Worm (Caenorhabditis elegans) whole organism, early embryonic: Measurements from ENCODE around the gene C33F10.12.

Experiments
- B0310.2 ChIP-seq: sonication (generic microtip); optimal IDR thresholded peaks from 2 replicates; lab custom pipeline; 2016; ENCODE audit warnings: mild to moderate bottlenecking, missing genetic modification characterization, missing compliant biosample characterization
- F13C5.2 ChIP-seq: sonication (generic microtip); optimal IDR thresholded peaks from 2 replicates; lab custom pipeline; 2017; ENCODE audit warnings: mild to moderate bottlenecking, missing genetic modification characterization, inconsistent platforms, missing compliant biosample characterization
- aly-1 ChIP-seq: sonication (generic microtip); optimal IDR thresholded peaks from 2 replicates; lab custom pipeline; 2016; ENCODE audit warnings: missing genetic modification characterization, missing compliant biosample characterization
- ama-1 ChIP-seq: fragments of 150-350 bp; optimal IDR thresholded peaks from 2 replicates; lab custom pipeline; 2014
- ceh-13 ChIP-seq: fragments of 200-800 bp; sonication (Bioruptor generic); optimal IDR thresholded peaks from 2 replicates; lab custom pipeline; 2018; ENCODE audit warnings: mild to moderate bottlenecking, missing genetic modification characterization, missing compliant biosample characterization
- ceh-36 ChIP-seq: sonication (generic microtip); optimal IDR thresholded peaks from 2 replicates; lab custom pipeline; 2016; ENCODE audit warnings: missing genetic modification characterization, inconsistent platforms, missing compliant biosample characterization
- ets-7 ChIP-seq: sonication (generic microtip); optimal IDR thresholded peaks from 2 replicates; lab custom pipeline; 2016; ENCODE audit warnings: missing genotype, missing genetic modification characterization, missing compliant biosample characterization
- flt-1 ChIP-seq: fragments of 200-800 bp; sonication (Bioruptor generic); IDR thresholded peaks from 2 replicates; pipeline ENCODE4 v1.3.6; 2022; ENCODE audit warnings: missing genetic modification characterization, missing compliant biosample characterization
- hmbx-1 ChIP-seq: sonication (generic microtip); optimal IDR thresholded peaks from 2 replicates; lab custom pipeline; 2016; ENCODE audit warnings: mild to moderate bottlenecking, missing genetic modification characterization, missing compliant biosample characterization
- hmg-4 ChIP-seq: fragments of 200-800 bp; sonication (Bioruptor generic); optimal IDR thresholded peaks from 2 replicates; lab custom pipeline; 2018; ENCODE audit warnings: mild to moderate bottlenecking, missing genetic modification characterization, missing compliant biosample characterization
- hnd-1 ChIP-seq: sonication (generic microtip); optimal IDR thresholded peaks from 2 replicates; lab custom pipeline; 2016; ENCODE audit warnings: missing genetic modification characterization, missing compliant biosample characterization
- pes-1 ChIP-seq: fragments of 200-800 bp; sonication (Bioruptor generic); IDR thresholded peaks from 2 replicates; pipeline ENCODE4 v1.3.6; 2022; ENCODE audit warnings: missing genetic modification reagents, missing genetic modification characterization, missing compliant biosample characterization
- scrt-1 ChIP-seq: fragments of 200-800 bp; sonication (Bioruptor generic); IDR thresholded peaks from 2 replicates; pipeline ENCODE4 v1.3.6; 2022; ENCODE audit warnings: missing genetic modification characterization, missing compliant biosample characterization
- sea-1 ChIP-seq: fragments of 200-800 bp; sonication (Bioruptor generic); conservative IDR thresholded peaks from 2 replicates; pipeline ENCODE4 v1.3.6; 2022; ENCODE audit warnings: missing genetic modification characterization, missing compliant biosample characterization
- tbx-11 ChIP-seq: fragments of 200-800 bp; sonication (Bioruptor generic); IDR thresholded peaks from 2 replicates; pipeline ENCODE4 v1.3.6; 2022; ENCODE audit warnings: missing genetic modification characterization, missing compliant biosample characterization
- tbx-37 ChIP-seq: fragments of 200-800 bp; sonication (Bioruptor generic); conservative IDR thresholded peaks from 2 replicates; pipeline ENCODE4 v1.3.6; 2022; ENCODE audit warnings: missing genetic modification reagents, missing genetic modification characterization, missing compliant biosample characterization
- tra-4 ChIP-seq: sonication (generic microtip); optimal IDR thresholded peaks from 2 replicates; lab custom pipeline; 2017; ENCODE audit warnings: missing genetic modification characterization, missing compliant biosample characterization

C33F10.12 gene

DNA sequence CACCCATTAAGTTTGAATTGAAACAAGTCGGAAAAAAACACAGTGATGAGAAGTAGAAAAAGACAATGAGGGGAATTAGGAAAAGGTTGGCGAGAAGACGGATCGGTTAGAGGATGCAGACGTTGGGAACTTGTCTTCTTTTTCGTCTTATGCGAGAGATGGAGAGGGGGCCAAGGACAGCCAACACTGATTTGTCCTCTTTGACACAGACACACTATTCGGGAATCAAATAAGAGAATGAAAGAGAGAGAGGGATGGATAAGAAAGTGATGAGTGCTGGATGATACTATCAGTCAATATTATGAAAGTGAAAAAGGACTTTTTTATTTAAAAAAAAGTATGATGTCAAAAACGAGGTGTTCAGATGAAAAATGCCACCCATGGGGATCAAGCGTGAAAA is 15.8 kb downstream of the C33F10.12 start, which contains the start of gene lact-5:
lact-5 (minus strand) TSS at position 1 of the 400 bp plus-strand sequence.
- TF ChIP-seq tbx-11: no peak
- no peak for TF ChIP-seq hmg-4 (GFP tag; lab: Kevin White, UChicago)
- no peak for TF ChIP-seq tbx-37 (GFP tag; lab: Robert Waterston, UW)
- no peak for TF ChIP-seq F13C5.2
- no peak for TF ChIP-seq hmbx-1 (tag; lab: Kevin White, UChicago)
- TF ChIP-seq B0310.2 (tag; lab: Kevin White, UChicago): no peak
- TF ChIP-seq ets-7 (tag; lab: Kevin White, UChicago): no peak
- no peak for TF ChIP-seq flt-1 (GFP tag; lab: Robert Waterston, UW)
- no peak for TF ChIP-seq scrt-1
- TF ChIP-seq ceh-36 (tag; lab: Kevin White, UChicago): no peak
- TF ChIP-seq ceh-13: no peak
- TF ChIP-seq hnd-1 (tag; lab: Kevin White, UChicago): no peak
- TF ChIP-seq tra-4 (tag; lab: Kevin White, UChicago): no peak
- TF ChIP-seq pes-1: no peak
- no peak for TF ChIP-seq sea-1 (GFP tag; lab: Robert Waterston, UW)
- TF ChIP-seq ama-1 (lab: Kevin White, UChicago): no peak
- no peak for TF ChIP-seq aly-1

- TF ChIP-seq tra-4 (tag; lab: Kevin White, UChicago) (no peak), ama-1 (lab: Kevin White, UChicago) (no peak), hnd-1 (tag; lab: Kevin White, UChicago) (no peak), ceh-36 (tag; lab: Kevin White, UChicago) (no peak), hmg-4 (GFP tag; lab: Kevin White, UChicago) (no peak), aly-1 (no peak), F13C5.2 (no peak), hmbx-1 (tag; lab: Kevin White, UChicago) (no peak), ceh-13 (no peak), B0310.2 (tag; lab: Kevin White, UChicago) (no peak), sea-1 (GFP tag; lab: Robert Waterston, UW) (no peak), tbx-11 (no peak), ets-7 (tag; lab: Kevin White, UChicago) (no peak), pes-1 (no peak), flt-1 (GFP tag; lab: Robert Waterston, UW) (no peak), tbx-37 (GFP tag; lab: Robert Waterston, UW) (no peak)
Measured at ce11 chrII:4818780-4819179, 18.8 kb downstream of the C33F10.12 start.

DNA sequence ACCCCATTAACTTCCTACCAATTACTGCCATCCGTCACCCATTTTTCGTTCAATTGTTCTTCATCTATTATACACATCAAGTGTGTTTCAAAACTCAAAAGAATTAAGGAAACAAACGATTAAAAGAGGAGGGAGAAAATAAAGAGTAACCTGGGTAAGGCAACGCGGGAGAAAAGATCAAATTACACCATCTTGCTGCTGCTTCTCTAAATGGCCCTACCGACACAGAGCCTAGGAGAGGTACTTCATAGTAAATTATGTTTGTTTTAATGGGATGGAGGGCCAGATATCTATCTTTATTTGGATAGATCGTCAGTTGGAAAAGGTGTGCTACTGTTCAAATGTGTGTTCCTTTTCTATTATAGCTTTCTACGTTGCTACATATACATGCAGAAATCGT is 22.2 kb downstream of the C33F10.12 start:
- TF ChIP-seq sea-1 (GFP tag; lab: Robert Waterston, UW) (no peak), ets-7 (tag; lab: Kevin White, UChicago) (no peak), tra-4 (tag; lab: Kevin White, UChicago) (no peak), hnd-1 (tag; lab: Kevin White, UChicago) (no peak), tbx-37 (GFP tag; lab: Robert Waterston, UW) (no peak), hmbx-1 (tag; lab: Kevin White, UChicago) (no peak), ceh-36 (tag; lab: Kevin White, UChicago) (no peak), pes-1 (no peak), flt-1 (GFP tag; lab: Robert Waterston, UW) (no peak), ama-1 (lab: Kevin White, UChicago) (no peak), tbx-11 (no peak), scrt-1 (no peak), hmg-4 (GFP tag; lab: Kevin White, UChicago) (no peak)

ce11 chrII:4811986-4812385 is 25.6 kb downstream of the C33F10.12 start, which contains the start of gene rig-6:
Gene rig-6, minus strand, starts transcription at chrII:4812086.
- TF ChIP-seq B0310.2 (tag; lab: Kevin White, UChicago) (no peak), tbx-11 (no peak), flt-1 (GFP tag; lab: Robert Waterston, UW) (no peak), hmg-4 (GFP tag; lab: Kevin White, UChicago) (no peak), scrt-1 (no peak), ceh-13 (no peak), sea-1 (GFP tag; lab: Robert Waterston, UW) (no peak), ets-7 (tag; lab: Kevin White, UChicago) (no peak), hmbx-1 (tag; lab: Kevin White, UChicago) (no peak), tra-4 (tag; lab: Kevin White, UChicago) (no peak), ceh-36 (tag; lab: Kevin White, UChicago) (no peak), pes-1 (no peak), F13C5.2 (no peak), tbx-37 (GFP tag; lab: Robert Waterston, UW) (no peak)

- TF ChIP-seq ets-7 (tag; lab: Kevin White, UChicago) (no peak), flt-1 (GFP tag; lab: Robert Waterston, UW) (no peak), B0310.2 (tag; lab: Kevin White, UChicago) (no peak), pes-1 (no peak), tbx-37 (GFP tag; lab: Robert Waterston, UW) (no peak), ama-1 (lab: Kevin White, UChicago) (no peak), hmg-4 (GFP tag; lab: Kevin White, UChicago) (no peak), scrt-1 (no peak), hmbx-1 (tag; lab: Kevin White, UChicago) (no peak), aly-1 (no peak), sea-1 (GFP tag; lab: Robert Waterston, UW) (no peak), F13C5.2 (no peak), ceh-36 (tag; lab: Kevin White, UChicago) (no peak), ceh-13 (no peak), tbx-11 (no peak), tra-4 (tag; lab: Kevin White, UChicago) (no peak), hnd-1 (tag; lab: Kevin White, UChicago) (no peak)
Measured at ce11 chrII:4806726-4807125, 30.8 kb downstream of the C33F10.12 start.

DNA sequence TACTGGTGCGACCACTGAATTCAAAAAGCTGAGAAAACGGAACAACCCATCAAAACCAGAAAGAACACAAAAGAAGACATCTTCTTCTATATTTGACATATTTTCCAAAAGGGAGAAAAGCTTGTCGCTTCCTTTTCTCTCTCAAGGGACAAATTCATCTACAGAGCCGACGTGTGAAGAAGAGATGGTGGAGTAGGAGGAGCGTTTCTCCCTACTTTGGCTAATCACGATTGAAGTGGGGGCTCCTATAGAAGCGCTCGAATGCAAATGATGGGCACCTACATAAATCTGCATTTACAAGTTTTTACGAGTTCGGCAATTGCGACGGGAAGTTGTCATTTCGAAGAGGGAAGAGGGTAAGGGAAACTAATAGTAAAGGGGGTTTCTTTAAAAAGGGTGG is 31.3 kb downstream of the C33F10.12 start:
- TF ChIP-seq pes-1: no peak
- no peak for TF ChIP-seq F13C5.2

DNA sequence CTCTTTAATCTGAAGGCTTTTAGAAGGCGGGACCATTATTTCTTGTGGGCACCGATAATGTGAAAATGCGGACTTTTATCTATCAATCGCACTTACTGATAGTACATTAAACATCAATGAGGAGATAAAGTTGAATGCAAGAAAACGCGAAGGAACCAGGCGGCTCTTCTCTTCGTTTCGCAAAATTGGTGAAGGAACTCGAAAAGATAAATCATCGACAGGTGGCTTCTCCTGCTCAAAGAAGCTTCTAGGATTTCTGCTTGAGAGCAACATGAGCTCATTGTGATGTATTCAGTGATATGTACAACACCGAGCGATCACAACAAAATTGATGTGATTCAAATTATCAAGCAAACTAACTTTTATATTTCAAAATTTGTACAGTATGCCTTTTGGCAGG is 31.8 kb downstream of the C33F10.12 start:
- TF ChIP-seq tbx-37 (GFP tag; lab: Robert Waterston, UW): no peak
- no peak for TF ChIP-seq F13C5.2
- TF ChIP-seq ceh-36 (tag; lab: Kevin White, UChicago): no peak
- no peak for TF ChIP-seq scrt-1
- no peak for TF ChIP-seq aly-1
- TF ChIP-seq hmg-4 (GFP tag; lab: Kevin White, UChicago): no peak
- no peak for TF ChIP-seq ets-7 (tag; lab: Kevin White, UChicago)
- TF ChIP-seq sea-1 (GFP tag; lab: Robert Waterston, UW): no peak
- TF ChIP-seq ceh-13: no peak
- no peak for TF ChIP-seq ama-1 (lab: Kevin White, UChicago)
- no peak for TF ChIP-seq flt-1 (GFP tag; lab: Robert Waterston, UW)
- TF ChIP-seq B0310.2 (tag; lab: Kevin White, UChicago): no peak
- TF ChIP-seq tbx-11: no peak
- no peak for TF ChIP-seq hnd-1 (tag; lab: Kevin White, UChicago)
- no peak for TF ChIP-seq pes-1
- TF ChIP-seq hmbx-1 (tag; lab: Kevin White, UChicago): no peak
- no peak for TF ChIP-seq tra-4 (tag; lab: Kevin White, UChicago)
